Worm (Caenorhabditis elegans) whole organism, early embryonic: ENCODE results near the gene asg-2.
A peak's percentile ranks its signal among the peaks of the same experiment; 100 is the strongest.

Experiments
- hmg-4 ChIP-seq: fragments of 200-800 bp; sonication (Bioruptor generic); optimal IDR thresholded peaks from 2 replicates; lab custom pipeline; 2018; ENCODE audit warnings: mild to moderate bottlenecking, missing genetic modification characterization, missing compliant biosample characterization
- pes-1 ChIP-seq: fragments of 200-800 bp; sonication (Bioruptor generic); IDR thresholded peaks from 2 replicates; pipeline ENCODE4 v1.3.6; 2022; ENCODE audit warnings: missing genetic modification reagents, missing genetic modification characterization, missing compliant biosample characterization
- tbx-11 ChIP-seq: fragments of 200-800 bp; sonication (Bioruptor generic); IDR thresholded peaks from 2 replicates; pipeline ENCODE4 v1.3.6; 2022; ENCODE audit warnings: missing genetic modification characterization, missing compliant biosample characterization
- tra-4 ChIP-seq: sonication (generic microtip); optimal IDR thresholded peaks from 2 replicates; lab custom pipeline; 2017; ENCODE audit warnings: missing genetic modification characterization, missing compliant biosample characterization

DNA sequence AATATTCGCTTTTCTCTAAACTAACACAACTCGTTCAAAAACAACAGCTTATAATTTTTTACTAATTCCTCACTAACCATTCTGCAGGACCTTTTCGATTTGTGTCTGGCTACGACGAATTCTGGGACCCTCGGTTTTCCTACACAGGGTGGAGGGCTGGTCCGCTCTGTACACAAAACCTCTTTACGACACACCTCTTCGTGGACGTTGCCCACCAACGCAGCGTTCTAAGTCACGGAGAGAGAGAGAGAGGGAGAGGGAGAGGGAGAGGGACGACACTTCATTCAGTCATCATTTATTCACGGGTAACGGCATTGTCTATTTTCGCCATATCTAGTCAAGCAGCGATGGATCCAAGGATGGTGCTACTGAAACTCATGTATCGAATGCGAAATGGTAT, 34.6 kb upstream of the asg-2 start, which contains the start of gene atg-2:
- no peak for TF ChIP-seq tra-4
- no peak for TF ChIP-seq pes-1
- peak; percentile 62 for TF ChIP-seq hmg-4 (GFP tag; lab: Kevin White, UChicago)
- TF ChIP-seq tbx-11 (GFP tag; lab: Robert Waterston, UW), result no peak
